Worm (Caenorhabditis elegans) whole organism, late embryonic: ENCODE results near the gene F46H6.5.

Experiments
- ahr-1 ChIP-seq: sonication (generic microtip); optimal IDR thresholded peaks from 2 replicates; lab custom pipeline; 2016; ENCODE audit warnings: missing genetic modification characterization, missing compliant biosample characterization
- ceh-30 ChIP-seq: fragments of 150-350 bp; optimal IDR thresholded peaks from 2 replicates; lab custom pipeline; 2014; ENCODE audit warnings: missing biosample characterization, missing genetic modification characterization
- eyg-1 ChIP-seq: sonication (generic microtip); optimal IDR thresholded peaks from 2 replicates; lab custom pipeline; 2016; ENCODE audit warnings: missing genotype, missing genetic modification characterization, missing compliant biosample characterization
- fkh-10 ChIP-seq: fragments of 150-350 bp; optimal IDR thresholded peaks from 2 replicates; lab custom pipeline; 2014; ENCODE audit warnings: missing biosample characterization, missing genetic modification reagents, missing genetic modification characterization
- lim-6 ChIP-seq: sonication (generic microtip); optimal IDR thresholded peaks from 2 replicates; lab custom pipeline; 2016; ENCODE audit warnings: missing genetic modification characterization, missing compliant biosample characterization
- pag-3 ChIP-seq: sonication (generic microtip); optimal IDR thresholded peaks from 2 replicates; lab custom pipeline; 2016; ENCODE audit warnings: missing compliant biosample characterization, missing genetic modification characterization, borderline replicate concordance
- ztf-16 ChIP-seq: sonication (generic microtip); optimal IDR thresholded peaks from 2 replicates; lab custom pipeline; 2017; ENCODE audit warnings: missing genetic modification characterization, missing compliant biosample characterization

ce11 chrX:4502039-4502438 lies 10.0 kb upstream of the F46H6.5 start:
- no peak for TF ChIP-seq lim-6 (tag; lab: Kevin White, UChicago)
- no peak for TF ChIP-seq eyg-1
- no peak for TF ChIP-seq ceh-30 (tag; lab: Kevin White, UChicago)
- TF ChIP-seq ztf-16 (tag; lab: Kevin White, UChicago): no peak
- no peak for TF ChIP-seq fkh-10 (GFP tag; lab: Kevin White, UChicago)
- no peak for TF ChIP-seq ahr-1 (tag; lab: Kevin White, UChicago)
- TF ChIP-seq pag-3 (tag; lab: Kevin White, UChicago): no peak
